Worm (Caenorhabditis elegans) whole organism, L1 larva: ENCODE results near the gene K11C4.2.

Source experiments
- ceh-82 ChIP-seq, 3 experiments: fragments of 150-350 bp in 1 of 3; sonication (generic microtip) in 2 of 3; optimal IDR thresholded peaks; 2 replicates each; lab custom pipeline; 2014 to 2017; ENCODE audit warnings: missing biosample characterization in 3 of 3, missing genetic modification characterization in 3 of 3
- dsc-1 ChIP-seq: sonication (generic microtip); optimal IDR thresholded peaks from 2 replicates; lab custom pipeline; 2016; ENCODE audit warnings: mild to moderate bottlenecking, missing genetic modification characterization, missing compliant biosample characterization
- efl-3 ChIP-seq: fragments of 200-800 bp; sonication (Bioruptor generic); optimal IDR thresholded peaks from 2 replicates; lab custom pipeline; 2018; ENCODE audit warnings: mild to moderate bottlenecking, missing genetic modification characterization, missing compliant biosample characterization
- elt-3 ChIP-seq, 6 experiments: fragments of 150-350 bp in 1 of 6; sonication (generic microtip); optimal IDR thresholded peaks; 2 replicates each; lab custom pipeline; 2017 to 2018; ENCODE audit warnings: missing biosample characterization in 6 of 6, missing genetic modification characterization in 6 of 6, inconsistent platforms in 1 of 6
- nhr-77 ChIP-seq: fragments of 150-350 bp; optimal IDR thresholded peaks from 2 replicates; lab custom pipeline; 2014; ENCODE audit warnings: missing biosample characterization, missing genetic modification characterization

DNA sequence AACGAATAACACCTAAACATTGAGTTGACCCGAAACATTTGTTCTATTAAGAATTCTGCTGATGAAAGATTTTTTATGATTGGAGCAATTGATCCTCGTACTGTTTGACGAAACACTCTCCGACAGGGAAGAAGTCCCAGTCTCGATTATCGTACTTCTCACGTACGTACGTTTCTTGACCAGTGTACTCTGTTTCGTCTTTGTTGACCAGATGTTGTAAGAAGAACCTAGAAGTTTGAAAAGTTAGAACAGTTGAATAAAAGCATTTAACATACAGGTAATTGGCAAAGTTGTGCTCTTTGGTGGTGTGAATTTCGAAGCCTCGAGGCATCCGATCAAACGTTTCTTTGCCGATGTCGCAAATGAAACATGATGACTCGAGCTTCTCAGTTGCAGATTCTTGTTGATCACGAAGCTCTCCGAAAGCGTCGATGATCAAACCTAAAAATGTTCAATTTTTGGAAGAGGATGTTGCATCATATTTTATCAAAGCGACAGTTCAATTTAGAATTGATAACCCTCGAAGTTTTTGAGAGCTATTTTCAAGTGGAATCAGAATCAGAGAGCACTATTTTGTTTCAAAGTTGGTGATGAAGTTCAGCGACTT, 7.2 kb downstream of the K11C4.2 start:
- TF ChIP-seq dsc-1 (tag; lab: Kevin White, UChicago) (no peak), efl-3 (no peak), ceh-82 (tag; optimal IDR thresholded peaks at IDR 0.05; lab: Kevin White, UChicago) (no peak), elt-3 (tag; optimal IDR thresholded peaks at IDR 0.05; lab: Kevin White, UChicago) (no peak), nhr-77 (tag; lab: Kevin White, UChicago) (no peak)
